Worm (Caenorhabditis elegans): ENCODE measurements around the gene col-33.

DNA sequence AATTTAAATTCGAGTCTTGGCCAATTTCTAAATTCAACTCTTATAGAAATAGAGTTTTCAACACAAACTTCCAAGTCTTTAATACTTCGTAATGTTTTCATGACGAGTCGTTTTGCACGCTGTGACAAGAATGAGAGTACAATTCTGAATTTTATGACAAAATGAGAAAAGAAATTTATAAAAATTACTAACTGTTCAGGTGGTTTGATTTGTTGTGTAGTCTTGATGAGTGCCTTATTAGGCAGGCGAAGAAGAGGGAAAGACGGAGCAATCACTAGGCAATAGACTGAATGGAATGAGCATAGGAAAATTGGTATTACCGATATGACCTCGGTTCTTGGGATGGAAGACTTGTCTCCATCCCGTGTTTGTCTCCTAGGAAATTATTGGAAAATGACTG, 43.1 kb upstream of the col-33 start, which contains the start of gene F30B5.11:
- TF ChIP-seq cog-1 (tag; optimal IDR thresholded peaks at IDR 0.05) (no peak), ref-1 (GFP tag; conservative IDR thresholded peaks at IDR 0.05) (no peak), ztf-23 (GFP tag; IDR thresholded peaks at IDR 0.05) (no peak), flt-1 (GFP tag; IDR thresholded peaks at IDR 0.05) (no peak), med-1 (GFP tag; optimal IDR thresholded peaks at IDR 0.05; ENCODE audit: insufficient read depth) (no peak), T22C8.4 (GFP tag; IDR thresholded peaks at IDR 0.05) (no peak), ztf-29 (GFP tag; IDR thresholded peaks at IDR 0.05) (no peak), tab-1 (GFP tag; IDR thresholded peaks at IDR 0.05) (no peak)

Data from whole organism, midembryonic.